Worm (Caenorhabditis elegans) whole organism, L2 larva: ENCODE data around the gene srh-99.

Experiments used
- R02D3.7 ChIP-seq: fragments of 150-350 bp; optimal IDR thresholded peaks from 2 replicates; lab custom pipeline; 2014; ENCODE audit warnings: missing biosample characterization, missing genetic modification characterization
- ama-1 ChIP-seq: fragments of 150-350 bp; optimal IDR thresholded peaks from 2 replicates; lab custom pipeline; 2018; ENCODE audit warnings: inconsistent platforms
- fos-1 ChIP-seq: fragments of 150-350 bp; optimal IDR thresholded peaks from 2 replicates; lab custom pipeline; 2014; ENCODE audit warnings: missing biosample characterization, missing genetic modification characterization
- lin-39 ChIP-seq: fragments of 150-350 bp; optimal IDR thresholded peaks from 2 replicates; lab custom pipeline; 2014; ENCODE audit warnings: missing biosample characterization, missing genetic modification reagents, missing genetic modification characterization
- nhr-11 ChIP-seq: fragments of 150-350 bp; optimal IDR thresholded peaks from 2 replicates; lab custom pipeline; 2014; ENCODE audit warnings: missing biosample characterization, missing genetic modification characterization
- nhr-77 ChIP-seq: fragments of 150-350 bp; optimal IDR thresholded peaks from 2 replicates; lab custom pipeline; 2014; ENCODE audit warnings: missing biosample characterization, missing genetic modification characterization

ce11 chrII:3743684-3744200 lies 27.4 kb upstream of the srh-99 start, which contains the start of gene nta-1:
- TF ChIP-seq ama-1, result no peak
- TF ChIP-seq fos-1 (tag; lab: Kevin White, UChicago), result no peak
- no peak for TF ChIP-seq nhr-11 (tag; lab: Kevin White, UChicago)
- TF ChIP-seq nhr-77, result no peak
- TF ChIP-seq R02D3.7 (tag; lab: Kevin White, UChicago), result no peak
- no peak for TF ChIP-seq lin-39 (tag; lab: Kevin White, UChicago)
